Fruit fly (Drosophila melanogaster) whole organism, prepupa: ENCODE measurements around the gene Rev1.

Experiments used
- Blimp-1 ChIP-seq: fragments of 200-800 bp; sonication (Bioruptor generic); optimal IDR thresholded peaks from 3 replicates; lab custom pipeline; 2017; ENCODE audit warnings: missing biosample characterization, missing genetic modification characterization, mild to moderate bottlenecking, moderate library complexity, missing genetic modification reagents
- CG10669 ChIP-seq: fragments of 200-800 bp; sonication (Bioruptor generic); optimal IDR thresholded peaks from 3 replicates; lab custom pipeline; 2018; ENCODE audit warnings: missing biosample characterization, mild to moderate bottlenecking, missing genetic modification characterization, moderate library complexity
- CG11294 ChIP-seq: fragments of 200-800 bp; sonication (Bioruptor generic); IDR thresholded peaks from 2 replicates; pipeline ENCODE4 v1.3.6; 2022; ENCODE audit warnings: missing biosample characterization, missing genetic modification characterization
- CG11762 ChIP-seq: fragments of 200-800 bp; sonication (Bioruptor generic); optimal IDR thresholded peaks from 3 replicates; lab custom pipeline; 2016; ENCODE audit warnings: missing biosample characterization, missing genetic modification characterization; ENCODE audit not compliant: insufficient read depth
- CG11902 ChIP-seq: fragments of 200-800 bp; sonication (Bioruptor generic); optimal IDR thresholded peaks from 3 replicates; lab custom pipeline; 2016; ENCODE audit warnings: missing biosample characterization, missing genetic modification characterization
- CG15336 ChIP-seq: fragments of 200-800 bp; sonication (Bioruptor generic); IDR thresholded peaks from 2 replicates; pipeline ENCODE4 v1.3.6; 2022; ENCODE audit warnings: missing biosample characterization, missing genetic modification characterization
- CG1621 ChIP-seq: fragments of 200-800 bp; sonication (Bioruptor generic); optimal IDR thresholded peaks from 3 replicates; lab custom pipeline; 2018; ENCODE audit warnings: missing biosample characterization, mild to moderate bottlenecking, missing genetic modification characterization
- CG16779 ChIP-seq: fragments of 200-800 bp; sonication (Bioruptor generic); optimal IDR thresholded peaks from 3 replicates; lab custom pipeline; 2017; ENCODE audit warnings: missing biosample characterization, mild to moderate bottlenecking, missing genetic modification characterization
- CG3032 ChIP-seq: fragments of 200-800 bp; optimal IDR thresholded peaks from 2 replicates; lab custom pipeline; 2019; ENCODE audit warnings: missing biosample characterization, mild to moderate bottlenecking, missing genetic modification characterization, moderate library complexity
- CG31627 ChIP-seq: fragments of 200-800 bp; sonication (Bioruptor generic); optimal IDR thresholded peaks from 3 replicates; lab custom pipeline; 2016; ENCODE audit warnings: missing biosample characterization, missing genetic modification characterization
- CG3919 ChIP-seq: fragments of 200-800 bp; sonication (Bioruptor generic); optimal IDR thresholded peaks from 3 replicates; lab custom pipeline; 2016; ENCODE audit warnings: missing biosample characterization, missing genetic modification characterization
- CG6163 ChIP-seq: fragments of 200-800 bp; sonication (Bioruptor generic); IDR thresholded peaks from 3 replicates; pipeline ENCODE4 v1.3.6; 2022; ENCODE audit warnings: missing biosample characterization, missing genetic modification characterization
- CG6276 ChIP-seq: fragments of 200-800 bp; sonication (Bioruptor generic); optimal IDR thresholded peaks from 2 replicates; lab custom pipeline; 2017; ENCODE audit warnings: missing biosample characterization, mild to moderate bottlenecking, missing genetic modification characterization
- CG6808 ChIP-seq: fragments of 200-800 bp; sonication (Bioruptor generic); optimal IDR thresholded peaks from 3 replicates; lab custom pipeline; 2017; ENCODE audit warnings: missing biosample characterization, missing genetic modification characterization, mild to moderate bottlenecking, moderate library complexity, missing genetic modification reagents
- CG6854 ChIP-seq: fragments of 200-800 bp; sonication (Bioruptor generic); optimal IDR thresholded peaks from 2 replicates; lab custom pipeline; 2017; ENCODE audit warnings: missing biosample characterization, mild to moderate bottlenecking, missing genetic modification characterization
- CG7368 ChIP-seq: fragments of 200-800 bp; sonication (Bioruptor generic); optimal IDR thresholded peaks from 3 replicates; lab custom pipeline; 2016; ENCODE audit warnings: missing biosample characterization, missing genetic modification characterization
- CG8119 ChIP-seq: fragments of 200-800 bp; sonication (Bioruptor generic); IDR thresholded peaks from 3 replicates; pipeline ENCODE4 v1.3.6; 2022; ENCODE audit warnings: missing biosample characterization, missing genetic modification characterization
- CG8319 ChIP-seq: fragments of 200-800 bp; sonication (Bioruptor generic); optimal IDR thresholded peaks from 3 replicates; lab custom pipeline; 2016; ENCODE audit warnings: missing biosample characterization, missing genetic modification characterization
- CG8632 ChIP-seq: fragments of 200-800 bp; sonication (Bioruptor generic); optimal IDR thresholded peaks from 3 replicates; lab custom pipeline; 2016; ENCODE audit warnings: missing biosample characterization, missing genetic modification characterization
- CG9139 ChIP-seq: fragments of 200-800 bp; sonication (Bioruptor generic); optimal IDR thresholded peaks from 3 replicates; lab custom pipeline; 2017; ENCODE audit warnings: missing biosample characterization, mild to moderate bottlenecking, missing genetic modification characterization
- Eip78C ChIP-seq: fragments of 200-800 bp; sonication (Bioruptor generic); peaks from one replicate; lab custom pipeline; 2016; ENCODE audit warnings: missing biosample characterization, missing genetic modification characterization
- Eip93F ChIP-seq: fragments of 200-800 bp; sonication (Bioruptor generic); optimal IDR thresholded peaks from 2 replicates; lab custom pipeline; 2016; ENCODE audit warnings: missing biosample characterization, mild to moderate bottlenecking, missing genetic modification characterization
- Ets96B ChIP-seq: fragments of 200-800 bp; optimal IDR thresholded peaks from 2 replicates; lab custom pipeline; 2019; ENCODE audit warnings: missing biosample characterization, mild to moderate bottlenecking, missing genetic modification characterization, moderate library complexity
- Hr38 ChIP-seq: sonication (Bioruptor generic); optimal IDR thresholded peaks from 2 replicates; lab custom pipeline; 2016; ENCODE audit warnings: missing biosample characterization, missing genetic modification characterization
- Hr39 ChIP-seq: fragments of 200-800 bp; sonication (Bioruptor generic); optimal IDR thresholded peaks from 2 replicates; lab custom pipeline; 2016; ENCODE audit warnings: missing biosample characterization, missing genetic modification characterization
- Hr4 ChIP-seq: fragments of 200-800 bp; sonication (Bioruptor generic); optimal IDR thresholded peaks from 3 replicates; lab custom pipeline; 2016; ENCODE audit warnings: missing biosample characterization, missing genetic modification characterization
- Lpt ChIP-seq: fragments of 200-800 bp; sonication (Bioruptor generic); optimal IDR thresholded peaks from 3 replicates; lab custom pipeline; 2016; ENCODE audit warnings: missing biosample characterization, missing genetic modification characterization
- Met ChIP-seq: fragments of 200-800 bp; sonication (Bioruptor generic); optimal IDR thresholded peaks from 3 replicates; lab custom pipeline; 2016; ENCODE audit warnings: missing biosample characterization, missing genetic modification characterization
- Smox ChIP-seq: fragments of 200-800 bp; sonication (Bioruptor generic); optimal IDR thresholded peaks from 3 replicates; lab custom pipeline; 2016; ENCODE audit warnings: missing biosample characterization, missing genetic modification characterization
- Sox14 ChIP-seq: fragments of 200-800 bp; sonication (Bioruptor generic); optimal IDR thresholded peaks from 3 replicates; lab custom pipeline; 2016; ENCODE audit warnings: missing biosample characterization, missing genetic modification characterization
- Sox15 ChIP-seq: fragments of 200-800 bp; sonication (Bioruptor generic); optimal IDR thresholded peaks from 3 replicates; lab custom pipeline; 2016; ENCODE audit warnings: missing biosample characterization, missing genetic modification characterization
- achi ChIP-seq: fragments of 200-800 bp; sonication (Bioruptor generic); optimal IDR thresholded peaks from 3 replicates; lab custom pipeline; 2016; ENCODE audit warnings: missing biosample characterization, missing genetic modification characterization
- cyc ChIP-seq: fragments of 200-800 bp; sonication (Bioruptor generic); optimal IDR thresholded peaks from 3 replicates; lab custom pipeline; 2016; ENCODE audit warnings: missing biosample characterization, missing genetic modification characterization
- dac ChIP-seq: fragments of 200-800 bp; sonication (Bioruptor generic); optimal IDR thresholded peaks from 2 replicates; lab custom pipeline; 2017; ENCODE audit warnings: missing biosample characterization, mild to moderate bottlenecking, missing genetic modification characterization
- dsx ChIP-seq: fragments of 200-800 bp; optimal IDR thresholded peaks from 3 replicates; lab custom pipeline; 2019; ENCODE audit warnings: missing biosample characterization, mild to moderate bottlenecking, missing genetic modification characterization, moderate library complexity; ENCODE audit not compliant: poor library complexity, severe bottlenecking
- eg ChIP-seq: fragments of 200-800 bp; sonication (Bioruptor generic); IDR thresholded peaks from 3 replicates; pipeline ENCODE4 v1.3.6; 2022; ENCODE audit warnings: missing biosample characterization, missing genetic modification characterization
- fd59A ChIP-seq: fragments of 200-800 bp; sonication (Bioruptor generic); optimal IDR thresholded peaks from 2 replicates; lab custom pipeline; 2017; ENCODE audit warnings: missing biosample characterization, mild to moderate bottlenecking, missing genetic modification characterization, missing genetic modification reagents
- fd85E ChIP-seq: fragments of 200-800 bp; sonication (Bioruptor generic); optimal IDR thresholded peaks from 3 replicates; lab custom pipeline; 2016; ENCODE audit warnings: missing biosample characterization, missing genetic modification characterization
- fkh ChIP-seq: fragments of 200-800 bp; sonication (Bioruptor generic); optimal IDR thresholded peaks from 3 replicates; lab custom pipeline; 2017; ENCODE audit warnings: missing biosample characterization, mild to moderate bottlenecking, missing genetic modification characterization, moderate library complexity
- lz ChIP-seq: fragments of 200-800 bp; sonication (Bioruptor generic); optimal IDR thresholded peaks from 3 replicates; lab custom pipeline; 2016; ENCODE audit warnings: missing biosample characterization, missing genetic modification characterization
- net ChIP-seq: fragments of 200-800 bp; sonication (Bioruptor generic); optimal IDR thresholded peaks from 3 replicates; lab custom pipeline; 2016; ENCODE audit warnings: missing biosample characterization, missing genetic modification characterization
- pdm3 ChIP-seq: fragments of 200-800 bp; sonication (Bioruptor generic); optimal IDR thresholded peaks from 3 replicates; lab custom pipeline; 2016; ENCODE audit warnings: missing biosample characterization, missing genetic modification characterization
- salr ChIP-seq, 2 experiments: fragments of 200-800 bp; sonication (Bioruptor generic); optimal IDR thresholded peaks; 3 replicates each; lab custom pipeline; 2016 to 2018; ENCODE audit warnings: missing biosample characterization in 2 of 2, missing genetic modification characterization in 2 of 2, mild to moderate bottlenecking in 1 of 2
- spab ChIP-seq: fragments of 200-800 bp; sonication (Bioruptor generic); optimal IDR thresholded peaks from 2 replicates; lab custom pipeline; 2017; ENCODE audit warnings: missing biosample characterization, mild to moderate bottlenecking, missing genetic modification characterization, missing genetic modification reagents
- ss ChIP-seq, 2 experiments: fragments of 200-800 bp; sonication (Bioruptor generic); optimal IDR thresholded peaks; 2 replicates in 1 of 2; 3 replicates in 1 of 2; lab custom pipeline; 2017 to 2018; ENCODE audit warnings: mild to moderate bottlenecking in 2 of 2, missing biosample characterization in 2 of 2, missing genetic modification characterization in 2 of 2, moderate library complexity in 1 of 2
- svp ChIP-seq: fragments of 200-800 bp; sonication (Bioruptor generic); peaks from one replicate; lab custom pipeline; 2016; ENCODE audit warnings: missing biosample characterization, missing genetic modification characterization
- vri ChIP-seq: fragments of 200-800 bp; sonication (Bioruptor generic); optimal IDR thresholded peaks from 3 replicates; lab custom pipeline; 2016; ENCODE audit warnings: missing biosample characterization, mild to moderate bottlenecking, missing genetic modification characterization

Gene Rev1

dm6 chr3L:647529-647928 is 6.6 kb upstream of the Rev1 start:
- TF ChIP-seq svp (GFP tag; lab: Kevin White, UChicago) (no peak), Met (GFP tag; lab: Kevin White, UChicago) (no peak), CG6163 (GFP tag; lab: Robert Waterston, UW) (no peak), Smox (GFP tag; lab: Kevin White, UChicago) (no peak), lz (GFP tag; lab: Kevin White, UChicago) (no peak), Hr4 (GFP tag; lab: Kevin White, UChicago) (no peak), CG1621 (tag; lab: Kevin White, UChicago) (no peak), CG8319 (GFP tag; lab: Kevin White, UChicago) (no peak)

DNA sequence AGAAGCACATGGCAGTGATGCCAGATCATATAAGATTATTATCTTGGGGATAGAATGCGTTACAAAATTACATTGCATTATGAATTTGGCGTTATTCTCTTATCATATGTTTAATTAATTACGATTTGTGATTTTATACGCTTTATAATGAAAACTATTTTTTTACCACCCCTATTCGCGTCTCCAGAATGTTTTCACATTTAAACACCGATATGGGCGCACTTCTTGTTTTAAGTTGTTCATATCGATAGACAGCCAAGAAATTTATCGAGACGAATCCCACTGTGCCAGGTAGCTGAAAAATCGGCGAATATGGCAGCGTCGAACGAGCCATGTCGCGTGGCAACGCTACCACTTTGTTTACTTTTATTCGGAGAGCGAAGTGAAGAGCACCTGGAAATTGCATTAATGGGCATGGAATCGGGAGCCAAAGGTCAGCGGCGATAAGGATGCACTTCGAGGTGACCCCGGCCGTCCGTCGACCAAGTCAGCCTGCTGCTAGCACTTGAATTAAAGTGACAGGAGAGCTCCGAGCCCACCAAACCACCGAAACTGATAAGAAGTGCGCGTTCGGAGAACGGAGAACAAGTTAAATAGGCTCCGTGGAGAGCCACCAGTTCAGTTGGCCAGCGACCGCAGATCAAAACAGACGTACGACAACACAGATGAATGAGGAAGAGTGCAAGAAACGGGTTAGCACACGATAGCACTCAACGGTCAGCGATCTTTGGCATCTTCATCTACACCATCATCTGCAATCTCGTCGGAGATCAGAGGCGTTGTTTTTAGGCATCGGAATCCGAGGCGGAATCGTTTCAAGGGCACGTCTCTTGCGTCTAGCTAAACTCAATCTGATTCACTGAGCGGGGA is 5.8 kb upstream of the Rev1 start, which contains the start of gene Gale:
Gale (plus strand) TSS at position 401 of the 870 bp plus-strand sequence.
- TF ChIP-seq CG15336 (no peak; the same call in 1 of the 2 replicates), Hr39 (GFP tag; lab: Kevin White, UChicago) (no peak), Met (GFP tag; lab: Kevin White, UChicago) (no peak), CG10669 (GFP tag; lab: Kevin White, UChicago) (no peak), eg (GFP tag; lab: Robert Waterston, UW) (no peak), svp (GFP tag; lab: Kevin White, UChicago) (peak; percentile 99), CG9139 (peak; percentile 54), CG6276 (GFP tag; lab: Kevin White, UChicago) (peak; percentile 5), CG16779 (peak; percentile 31), spab (GFP tag; lab: Kevin White, UChicago) (no peak), CG8119 (GFP tag; lab: Robert Waterston, UW) (peak; percentile 52; the same call in 1 of the 3 replicates), CG3032 (tag; lab: Kevin White, UChicago) (no peak), dac (GFP tag; lab: Kevin White, UChicago) (no peak), Sox14 (GFP tag; lab: Kevin White, UChicago) (peak; percentile 21), CG6163 (GFP tag; lab: Robert Waterston, UW) (no peak), CG8319 (GFP tag; lab: Kevin White, UChicago) (no peak), Ets96B (tag; lab: Kevin White, UChicago) (no peak), CG6808 (no peak), Blimp-1 (GFP tag; lab: Kevin White, UChicago) (no peak), Lpt (GFP tag; lab: Kevin White, UChicago) (no peak), fd85E (no peak), CG6854 (peak; percentile 33), CG1621 (tag; lab: Kevin White, UChicago) (no peak), dsx (GFP tag; lab: Kevin White, UChicago) (no peak), achi (GFP tag; lab: Kevin White, UChicago) (no peak), CG31627 (GFP tag; lab: Kevin White, UChicago) (no peak), Hr4 (GFP tag; lab: Kevin White, UChicago) (no peak), ss (GFP tag; optimal IDR thresholded peaks at IDR 0.05; lab: Kevin White, UChicago) (peak; percentile 24 to 61), Eip93F (GFP tag; lab: Kevin White, UChicago) (no peak), Sox15 (GFP tag; lab: Kevin White, UChicago) (no peak), fkh (peak; percentile 97), net (GFP tag; lab: Kevin White, UChicago) (peak; percentile 17), pdm3 (GFP tag; lab: Kevin White, UChicago) (no peak), CG11902 (no peak), CG8632 (GFP tag; lab: Kevin White, UChicago) (no peak), lz (GFP tag; lab: Kevin White, UChicago) (no peak), CG3919 (GFP tag; lab: Kevin White, UChicago) (no peak), Eip78C (peak; percentile 68), cyc (GFP tag; lab: Kevin White, UChicago) (no peak), CG7368 (GFP tag; lab: Kevin White, UChicago) (no peak), CG11294 (GFP tag; lab: Robert Waterston, UW) (no peak), Hr38 (GFP tag; lab: Kevin White, UChicago) (no peak), salr (GFP tag; optimal IDR thresholded peaks at IDR 0.05; lab: Kevin White, UChicago) (no peak), CG11762 (no peak), fd59A (GFP tag; lab: Kevin White, UChicago) (no peak), vri (GFP tag; lab: Kevin White, UChicago) (no peak)
